Fruit fly (Drosophila melanogaster) whole organism, embryonic: ENCODE results near the gene CG33284.
A peak's percentile ranks its signal among the peaks of the same experiment; 100 is the strongest.

ENCODE experiments used
- B-H2 ChIP-seq: fragments of 200-800 bp; sonication (Bioruptor generic); optimal IDR thresholded peaks from 2 replicates; lab custom pipeline; 2018; ENCODE audit warnings: missing biosample characterization, mild to moderate bottlenecking, missing genetic modification characterization
- CG13894 ChIP-seq: fragments of 200-800 bp; sonication (Bioruptor generic); optimal IDR thresholded peaks from 3 replicates; lab custom pipeline; 2018; ENCODE audit warnings: missing biosample characterization, mild to moderate bottlenecking, missing genetic modification characterization, moderate library complexity
- CG15269 ChIP-seq: fragments of 200-800 bp; sonication (Bioruptor generic); optimal IDR thresholded peaks from 2 replicates; lab custom pipeline; 2018; ENCODE audit warnings: missing biosample characterization, mild to moderate bottlenecking, missing genetic modification characterization, moderate library complexity
- CG15696 ChIP-seq: fragments of 200-800 bp; sonication (Bioruptor generic); optimal IDR thresholded peaks from 2 replicates; lab custom pipeline; 2019; ENCODE audit warnings: missing biosample characterization, mild to moderate bottlenecking, missing genetic modification characterization, moderate library complexity
- CG16815 ChIP-seq: fragments of 200-800 bp; sonication (Bioruptor generic); optimal IDR thresholded peaks from 3 replicates; lab custom pipeline; 2017; ENCODE audit warnings: missing biosample characterization, mild to moderate bottlenecking, missing genetic modification characterization
- CG2199 ChIP-seq: fragments of 200-800 bp; sonication (Bioruptor generic); IDR thresholded peaks from 3 replicates; pipeline ENCODE4 v1.3.6; 2022; ENCODE audit warnings: missing biosample characterization, missing genetic modification characterization
- CG30020 ChIP-seq: fragments of 200-800 bp; optimal IDR thresholded peaks from 2 replicates; lab custom pipeline; 2019; ENCODE audit warnings: missing biosample characterization, mild to moderate bottlenecking, missing genetic modification characterization, moderate library complexity
- CG3065 ChIP-seq: fragments of 200-800 bp; sonication (Bioruptor generic); optimal IDR thresholded peaks from 2 replicates; lab custom pipeline; 2016; ENCODE audit warnings: missing biosample characterization, missing genetic modification characterization
- CG32767 ChIP-seq: fragments of 200-800 bp; sonication (Bioruptor generic); IDR thresholded peaks from 2 replicates; pipeline ENCODE4 v1.3.6; 2022; ENCODE audit warnings: missing biosample characterization, missing genetic modification characterization
- CG6175 ChIP-seq: fragments of 200-800 bp; sonication (Bioruptor generic); IDR thresholded peaks from 3 replicates; pipeline ENCODE4 v1.3.6; 2022; ENCODE audit warnings: missing biosample characterization, missing genetic modification characterization
- CG6791 ChIP-seq: fragments of 200-800 bp; sonication (Bioruptor generic); IDR thresholded peaks from 3 replicates; pipeline ENCODE4 v1.3.6; 2022; ENCODE audit warnings: missing biosample characterization, missing genetic modification characterization; ENCODE audit not compliant: partially characterized antibody
- CG7786 ChIP-seq: fragments of 200-800 bp; sonication (Bioruptor generic); optimal IDR thresholded peaks from 2 replicates; lab custom pipeline; 2016; ENCODE audit warnings: missing biosample characterization, missing genetic modification characterization
- CG7839 ChIP-seq: fragments of 200-800 bp; sonication (Bioruptor generic); optimal IDR thresholded peaks from 3 replicates; lab custom pipeline; 2018; ENCODE audit warnings: missing biosample characterization, mild to moderate bottlenecking, missing genetic modification characterization, moderate library complexity
- CG8281 ChIP-seq: fragments of 200-800 bp; sonication (Bioruptor generic); optimal IDR thresholded peaks from 2 replicates; lab custom pipeline; 2018; ENCODE audit warnings: missing biosample characterization, mild to moderate bottlenecking, missing genetic modification characterization, moderate library complexity
- CkIIα-i1 ChIP-seq: fragments of 200-800 bp; sonication (Bioruptor generic); IDR thresholded peaks from 2 replicates; pipeline ENCODE4 v1.3.6; 2022; ENCODE audit warnings: missing biosample characterization, missing genetic modification characterization
- E2f1 ChIP-seq: fragments of 200-800 bp; sonication (Bioruptor generic); IDR thresholded peaks from 2 replicates; pipeline ENCODE4 v1.3.6; 2022; ENCODE audit warnings: missing biosample characterization, missing genetic modification characterization
- HLH54F ChIP-seq: fragments of 200-800 bp; sonication (Bioruptor generic); optimal IDR thresholded peaks from 3 replicates; lab custom pipeline; 2016; ENCODE audit warnings: missing biosample characterization, missing genetic modification characterization
- Hand ChIP-seq: fragments of 200-800 bp; sonication (Bioruptor generic); optimal IDR thresholded peaks from 2 replicates; lab custom pipeline; 2017; ENCODE audit warnings: mild to moderate bottlenecking, missing biosample characterization, missing genetic modification reagents, missing genetic modification characterization
- Meics ChIP-seq: fragments of 200-800 bp; sonication (Bioruptor generic); optimal IDR thresholded peaks from 2 replicates; lab custom pipeline; 2017; ENCODE audit warnings: missing biosample characterization, mild to moderate bottlenecking, missing genetic modification characterization
- NFAT ChIP-seq: fragments of 200-800 bp; sonication (Bioruptor generic); IDR thresholded peaks from 2 replicates; pipeline ENCODE4 v1.3.6; 2022; ENCODE audit warnings: missing biosample characterization, missing genetic modification characterization
- Nf-YB ChIP-seq: fragments of 200-800 bp; sonication (Bioruptor generic); optimal IDR thresholded peaks from 3 replicates; lab custom pipeline; 2019; ENCODE audit warnings: missing biosample characterization, mild to moderate bottlenecking, missing genetic modification characterization, moderate library complexity
- Rfx ChIP-seq: fragments of 200-800 bp; sonication (Bioruptor generic); IDR thresholded peaks from 2 replicates; pipeline ENCODE4 v1.3.6; 2022; ENCODE audit warnings: missing biosample characterization, missing genetic modification characterization
- Scr ChIP-seq: fragments of 200-800 bp; sonication (Bioruptor generic); IDR thresholded peaks from 2 replicates; pipeline ENCODE4 v1.3.6; 2022; ENCODE audit warnings: missing biosample characterization, missing genetic modification characterization; ENCODE audit not compliant: partially characterized antibody
- Tbp ChIP-seq: fragments of >200 bp; optimal IDR thresholded peaks from 2 replicates; lab custom pipeline; 2018; ENCODE audit warnings: missing biosample characterization, missing genetic modification characterization
- bbx ChIP-seq: fragments of 200-800 bp; sonication (Bioruptor generic); IDR thresholded peaks from 2 replicates; pipeline ENCODE4 v1.3.6; 2022; ENCODE audit warnings: missing biosample characterization, missing genetic modification characterization; ENCODE audit not compliant: partially characterized antibody
- bsh ChIP-seq, 2 experiments: fragments of 200-800 bp; sonication (Bioruptor generic); optimal IDR thresholded peaks; 2 replicates each; lab custom pipeline; 2017 to 2018; ENCODE audit warnings: mild to moderate bottlenecking in 2 of 2, missing biosample characterization in 2 of 2, missing genetic modification characterization in 2 of 2, moderate library complexity in 1 of 2
- chm ChIP-seq: fragments of 200-800 bp; sonication (Bioruptor generic); IDR thresholded peaks from 2 replicates; pipeline ENCODE4 v1.3.6; 2022; ENCODE audit warnings: missing biosample characterization, missing genetic modification characterization
- crc ChIP-seq: fragments of 200-800 bp; sonication (Bioruptor generic); optimal IDR thresholded peaks from 2 replicates; lab custom pipeline; 2016; ENCODE audit warnings: missing biosample characterization, missing genetic modification characterization
- dm ChIP-seq: fragments of 200-800 bp; sonication (Bioruptor generic); optimal IDR thresholded peaks from 3 replicates; lab custom pipeline; 2016; ENCODE audit warnings: missing biosample characterization, missing genetic modification characterization
- en ChIP-seq: fragments of 200-800 bp; sonication (Bioruptor generic); optimal IDR thresholded peaks from 2 replicates; lab custom pipeline; 2016; ENCODE audit warnings: missing biosample characterization, missing genetic modification characterization
- ftz-f1 ChIP-seq: fragments of 200-800 bp; sonication (Bioruptor generic); optimal IDR thresholded peaks from 2 replicates; lab custom pipeline; 2016; ENCODE audit warnings: missing biosample characterization, missing genetic modification characterization
- fu2 ChIP-seq: fragments of 200-800 bp; sonication (Bioruptor generic); optimal IDR thresholded peaks from 2 replicates; lab custom pipeline; 2016; ENCODE audit warnings: missing biosample characterization, missing genetic modification characterization
- gt ChIP-seq: fragments of 200-800 bp; sonication (Bioruptor generic); IDR thresholded peaks from 2 replicates; pipeline ENCODE4 v1.3.6; 2022; ENCODE audit warnings: missing biosample characterization, missing genetic modification characterization
- hkb ChIP-seq, 2 experiments: fragments of 200-800 bp in 1 of 2; fragments of >200 bp in 1 of 2; sonication (Bioruptor generic) in 1 of 2; IDR thresholded peaks in 1 of 2; optimal IDR thresholded peaks in 1 of 2; 2 replicates each; pipeline versions ENCODE4 v1.3.6 to Lab custom; 2017 to 2022; ENCODE audit warnings: missing biosample characterization in 1 of 2, missing genetic modification characterization in 1 of 2
- nom ChIP-seq: fragments of 200-800 bp; sonication (Bioruptor generic); optimal IDR thresholded peaks from 2 replicates; lab custom pipeline; 2017; ENCODE audit warnings: missing biosample characterization, missing genetic modification characterization, mild to moderate bottlenecking, moderate library complexity, missing genetic modification reagents
- pb ChIP-seq: fragments of 200-800 bp; sonication (Bioruptor generic); optimal IDR thresholded peaks from 3 replicates; lab custom pipeline; 2016; ENCODE audit warnings: missing biosample characterization, missing genetic modification characterization
- ranshi ChIP-seq: fragments of 200-800 bp; sonication (Bioruptor generic); IDR thresholded peaks from 2 replicates; pipeline ENCODE4 v1.3.6; 2022; ENCODE audit warnings: missing biosample characterization, missing genetic modification characterization
- repo ChIP-seq: fragments of 200-800 bp; sonication (Bioruptor generic); optimal IDR thresholded peaks from 2 replicates; lab custom pipeline; 2016; ENCODE audit warnings: missing biosample characterization, missing genetic modification characterization
- rib ChIP-seq: fragments of 200-800 bp; sonication (Bioruptor generic); IDR thresholded peaks from 2 replicates; pipeline ENCODE4 v1.3.6; 2022; ENCODE audit warnings: missing biosample characterization, missing genetic modification characterization
- row ChIP-seq: fragments of 200-800 bp; sonication (Bioruptor generic); IDR thresholded peaks from 3 replicates; pipeline ENCODE4 v1.3.6; 2022; ENCODE audit warnings: missing biosample characterization, missing genetic modification characterization
- sc ChIP-seq, 3 experiments: fragments of >200 bp in 2 of 3; fragments of 200-800 bp in 1 of 3; sonication (Bioruptor generic) in 1 of 3; optimal IDR thresholded peaks; 2 replicates in 2 of 3; 3 replicates in 1 of 3; lab custom pipeline; 2017; ENCODE audit warnings: mild to moderate bottlenecking in 1 of 3, missing biosample characterization in 1 of 3, missing genetic modification characterization in 1 of 3, missing genetic modification reagents in 1 of 3
- scrt ChIP-seq: fragments of 200-800 bp; sonication (Bioruptor generic); optimal IDR thresholded peaks from 2 replicates; lab custom pipeline; 2018; ENCODE audit warnings: missing biosample characterization, mild to moderate bottlenecking, missing genetic modification characterization, moderate library complexity
- slou ChIP-seq: fragments of 200-800 bp; sonication (Bioruptor generic); optimal IDR thresholded peaks from 3 replicates; lab custom pipeline; 2016; ENCODE audit warnings: missing biosample characterization, missing genetic modification characterization
- slp2 ChIP-seq: fragments of 200-800 bp; sonication (Bioruptor generic); optimal IDR thresholded peaks from 2 replicates; lab custom pipeline; 2016; ENCODE audit warnings: missing biosample characterization, missing genetic modification characterization
- sqz ChIP-seq: fragments of 200-800 bp; sonication (Bioruptor generic); optimal IDR thresholded peaks from 3 replicates; lab custom pipeline; 2018; ENCODE audit warnings: missing biosample characterization, mild to moderate bottlenecking, missing genetic modification characterization
- tin ChIP-seq: fragments of 200-800 bp; sonication (Bioruptor generic); optimal IDR thresholded peaks from 3 replicates; lab custom pipeline; 2016; ENCODE audit warnings: missing biosample characterization, missing genetic modification characterization
- zen ChIP-seq: fragments of 200-800 bp; sonication (Bioruptor generic); optimal IDR thresholded peaks from 3 replicates; lab custom pipeline; 2018; ENCODE audit warnings: missing biosample characterization, mild to moderate bottlenecking, missing genetic modification characterization, moderate library complexity
- zfh1 ChIP-seq: fragments of 200-800 bp; sonication (Bioruptor generic); IDR thresholded peaks from 3 replicates; pipeline ENCODE4 v1.3.6; 2022; ENCODE audit warnings: missing biosample characterization, missing genetic modification characterization

CG33284 gene

dm6 chr3L:21172527-21173253 lies 49.1 kb downstream of the CG33284 start, which contains the start of the genes chb and AsnS (continued):
- TF ChIP-seq bbx (GFP tag; lab: Robert Waterston, UW) (no peak), gt (GFP tag; lab: Robert Waterston, UW) (peak; percentile 58), slp2 (GFP tag; lab: Kevin White, UChicago) (peak; percentile 73), repo (GFP tag; lab: Kevin White, UChicago) (peak; percentile 59), B-H2 (GFP tag; lab: Kevin White, UChicago) (no peak), HLH54F (peak; percentile 67), NFAT (GFP tag; lab: Robert Waterston, UW) (peak; percentile 85), hkb (optimal IDR thresholded peaks at IDR 0.05; lab: Kevin White, UChicago) (no peak), hkb (GFP tag; IDR thresholded peaks at IDR 0.05; lab: Robert Waterston, UW) (peak; percentile 93), CG7786 (GFP tag; lab: Kevin White, UChicago) (peak; percentile 41), tin (GFP tag; lab: Kevin White, UChicago) (peak; percentile 72), ranshi (GFP tag; lab: Robert Waterston, UW) (peak; percentile 92), E2f1 (GFP tag; lab: Robert Waterston, UW) (peak; percentile 96), CG13894 (tag; lab: Kevin White, UChicago) (peak; percentile 10), Nf-YB (GFP tag; lab: Kevin White, UChicago) (peak; percentile 76), fu2 (GFP tag; lab: Kevin White, UChicago) (peak; percentile 78), crc (GFP tag; lab: Kevin White, UChicago) (peak; percentile 94), rib (GFP tag; lab: Robert Waterston, UW) (peak; percentile 88), Scr (GFP tag; lab: Robert Waterston, UW) (no peak), en (peak; percentile 54), ftz-f1 (GFP tag; lab: Kevin White, UChicago) (no peak), CG32767 (GFP tag; lab: Robert Waterston, UW) (peak; percentile 80), sc (optimal IDR thresholded peaks at IDR 0.05; lab: Kevin White, UChicago) (no peak), sc (GFP tag; optimal IDR thresholded peaks at IDR 0.05; lab: Kevin White, UChicago) (peak; percentile 62), scrt (GFP tag; lab: Kevin White, UChicago) (no peak), CG16815 (GFP tag; lab: Kevin White, UChicago) (peak; percentile 75), CG30020 (tag; lab: Kevin White, UChicago) (peak; percentile 9), dm (GFP tag; lab: Kevin White, UChicago) (no peak), Meics (peak; percentile 91), CG7839 (peak; percentile 93), CG15696 (peak; percentile 35), Tbp (GFP tag; lab: Kevin White, UChicago) (no peak), CG3065 (GFP tag; lab: Kevin White, UChicago) (no peak), zfh1 (GFP tag; lab: Robert Waterston, UW) (peak; percentile 92), zen (peak; percentile 84), chm (GFP tag; lab: Robert Waterston, UW) (peak; percentile 76; the same call in 1 of the 2 replicates), bsh (GFP tag; optimal IDR thresholded peaks at IDR 0.05; lab: Kevin White, UChicago) (peak in 1 of 2 experiments; percentile 93), CG6791 (no peak), Rfx (GFP tag; lab: Robert Waterston, UW) (peak; percentile 96), sqz (GFP tag; lab: Kevin White, UChicago) (peak; percentile 69), CG2199 (peak; percentile 89; the same call in 2 of the 3 replicates), CG15269 (peak; percentile 96), row (GFP tag; lab: Robert Waterston, UW) (peak; percentile 96), CG6175 (GFP tag; lab: Robert Waterston, UW) (peak; percentile 63; the same call in 1 of the 3 replicates), CkIIα-i1 (GFP tag; lab: Robert Waterston, UW) (peak; percentile 44; the same call in 1 of the 2 replicates), CG8281 (tag; lab: Kevin White, UChicago) (peak; percentile 74), Hand (GFP tag; lab: Kevin White, UChicago) (peak; percentile 77), pb (GFP tag; lab: Kevin White, UChicago) (peak; percentile 45), nom (GFP tag; lab: Kevin White, UChicago) (peak; percentile 6), slou (GFP tag; lab: Kevin White, UChicago) (peak; percentile 80)
